Worm (Caenorhabditis elegans) whole organism, L3 larva: ENCODE results near the gene itsn-1.
"Not testable (repeated sequence)": the region's sequence is repeated elsewhere in the genome, so short reads cannot be mapped to it uniquely, and the experiment has no call there.

Experiments used
- ZK546.5 ChIP-seq: sonication (generic microtip); optimal IDR thresholded peaks from 2 replicates; lab custom pipeline; 2017; ENCODE audit warnings: missing biosample characterization, missing genetic modification characterization
- ama-1 ChIP-seq: fragments of 150-350 bp; optimal IDR thresholded peaks from 2 replicates; lab custom pipeline; 2018
- ceh-16 ChIP-seq: sonication (generic microtip); optimal IDR thresholded peaks from 2 replicates; lab custom pipeline; 2017; ENCODE audit warnings: missing biosample characterization, missing genetic modification characterization
- ceh-9 ChIP-seq: sonication (generic microtip); optimal IDR thresholded peaks from 2 replicates; lab custom pipeline; 2018; ENCODE audit warnings: missing biosample characterization, missing genetic modification characterization
- fkh-2 ChIP-seq: fragments of 150-350 bp; optimal IDR thresholded peaks from 2 replicates; lab custom pipeline; 2014; ENCODE audit warnings: missing biosample characterization, missing genetic modification reagents, missing genetic modification characterization
- fos-1 ChIP-seq: fragments of 150-350 bp; optimal IDR thresholded peaks from 2 replicates; lab custom pipeline; 2014; ENCODE audit warnings: missing biosample characterization, missing genetic modification characterization
- mdl-1 ChIP-seq: fragments of 150-350 bp; optimal IDR thresholded peaks from 2 replicates; lab custom pipeline; 2014; ENCODE audit warnings: missing biosample characterization, missing genetic modification characterization
- nhr-25 ChIP-seq: sonication (generic microtip); optimal IDR thresholded peaks from 2 replicates; lab custom pipeline; 2017; ENCODE audit warnings: missing biosample characterization, missing genetic modification characterization
- nhr-28 ChIP-seq: fragments of 150-350 bp; optimal IDR thresholded peaks from 2 replicates; lab custom pipeline; 2014; ENCODE audit warnings: missing biosample characterization, missing genetic modification characterization
- pqm-1 ChIP-seq: fragments of 150-350 bp; optimal IDR thresholded peaks from 2 replicates; lab custom pipeline; 2017; ENCODE audit warnings: missing biosample characterization, missing genetic modification characterization, inconsistent platforms
- skn-1 ChIP-seq: fragments of 150-350 bp; optimal IDR thresholded peaks from 2 replicates; lab custom pipeline; 2014; ENCODE audit warnings: missing biosample characterization, missing genetic modification characterization
- tbx-2 ChIP-seq: sonication (generic microtip); optimal IDR thresholded peaks from 2 replicates; lab custom pipeline; 2016; ENCODE audit warnings: mild to moderate bottlenecking, missing genetic modification characterization, missing compliant biosample characterization
- unc-62 ChIP-seq: fragments of 150-350 bp; sonication (generic microtip); optimal IDR thresholded peaks from 4 replicates; lab custom pipeline; 2014; ENCODE audit warnings: missing biosample characterization, missing genetic modification reagents, missing genetic modification characterization
- zag-1 ChIP-seq: fragments of 150-350 bp; optimal IDR thresholded peaks from 2 replicates; lab custom pipeline; 2014; ENCODE audit warnings: missing biosample characterization, missing genetic modification characterization

DNA sequence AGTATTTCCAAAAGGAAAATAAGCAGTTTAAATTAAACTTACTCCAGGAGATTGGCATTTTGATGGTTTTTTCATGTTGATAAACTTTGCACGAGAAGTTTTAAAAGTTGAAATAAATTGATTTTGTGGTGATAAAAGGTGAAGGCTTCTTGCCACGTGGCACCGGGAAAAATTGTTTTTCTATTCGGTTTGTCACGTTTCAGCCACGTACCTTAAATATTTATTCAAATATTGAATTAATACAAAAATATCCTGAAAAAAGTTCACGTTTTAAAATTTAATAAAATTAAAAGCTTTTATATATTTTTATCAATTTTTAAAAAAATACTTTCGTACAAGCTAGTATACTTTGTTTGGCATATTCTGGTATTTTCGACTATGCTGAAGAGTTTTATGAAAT, 48.7 kb upstream of the itsn-1 start, which contains the start of gene Y116A8C.24:
- not testable (repeated sequence) for TF ChIP-seq mdl-1 (tag; lab: Kevin White, UChicago); ceh-9 (tag; lab: Kevin White, UChicago); zag-1 (tag; lab: Kevin White, UChicago); ZK546.5 (tag; lab: Kevin White, UChicago); nhr-28 (tag; lab: Kevin White, UChicago); skn-1 (tag; lab: Kevin White, UChicago); fos-1; nhr-25 (tag; lab: Kevin White, UChicago); tbx-2 (tag; lab: Kevin White, UChicago); ama-1; pqm-1 (tag; lab: Kevin White, UChicago); fkh-2 (tag; lab: Kevin White, UChicago); ceh-16; unc-62 (GFP tag; lab: Kevin White, UChicago)
